Worm (Caenorhabditis elegans): ENCODE data around the gene F23D12.7.

Gene F23D12.7

ce11 chrX:14453735-14454134, at the start of gene F23D12.7:
TSS of gene F23D12.7 (minus strand) at chrX:14453835.
- TF ChIP-seq rnt-1 (tag; optimal IDR thresholded peaks at IDR 0.05) (peak; percentile 43), nhr-77 (tag; optimal IDR thresholded peaks at IDR 0.05) (no peak)

ce11 chrX:14503282-14503681, 49.6 kb upstream of the F23D12.7 start:
- TF ChIP-seq blmp-1 (tag; optimal IDR thresholded peaks at IDR 0.05): peak; percentile 40
- peak; percentile 28 for TF ChIP-seq rnt-1 (tag; optimal IDR thresholded peaks at IDR 0.05)
- TF ChIP-seq nhr-71 (tag; optimal IDR thresholded peaks at IDR 0.05): peak; percentile 34
- TF ChIP-seq lin-14 (GFP tag; optimal IDR thresholded peaks at IDR 0.05): peak; percentile 47
- TF ChIP-seq mab-9 (GFP tag; IDR thresholded peaks at IDR 0.05): no peak

- no peak for TF ChIP-seq lin-15B (tag; optimal IDR thresholded peaks at IDR 0.05)
- no peak for TF ChIP-seq aha-1 (tag; optimal IDR thresholded peaks at IDR 0.05)
- TF ChIP-seq ets-5 (GFP tag; IDR thresholded peaks at IDR 0.05): no peak
- TF ChIP-seq nhr-76 (tag; optimal IDR thresholded peaks at IDR 0.05): no peak
- no peak for TF ChIP-seq isw-1 (GFP tag; IDR thresholded peaks at IDR 0.05)
- TF ChIP-seq skn-1 (tag; optimal IDR thresholded peaks at IDR 0.05): no peak
- no peak for TF ChIP-seq hlh-4 (tag; optimal IDR thresholded peaks at IDR 0.05)
- TF ChIP-seq pax-3 (tag; optimal IDR thresholded peaks at IDR 0.05): no peak
- TF ChIP-seq tlp-1 (tag; optimal IDR thresholded peaks at IDR 0.05): peak; percentile 80
- no peak for TF ChIP-seq sox-4 (tag; optimal IDR thresholded peaks at IDR 0.05)
- no peak for TF ChIP-seq sptf-1 (tag; optimal IDR thresholded peaks at IDR 0.05)
- TF ChIP-seq lir-3 (tag; optimal IDR thresholded peaks at IDR 0.05; ENCODE audit: poor library complexity): peak; percentile 20
- no peak for TF ChIP-seq hlh-17 (GFP tag; optimal IDR thresholded peaks at IDR 0.05; ENCODE audit: borderline replicate concordance)
- no peak for TF ChIP-seq zip-4 (GFP tag; optimal IDR thresholded peaks at IDR 0.05)
- TF ChIP-seq elt-2 (tag; optimal IDR thresholded peaks at IDR 0.05): peak; percentile 96
- TF ChIP-seq grh-1 (GFP tag; IDR thresholded peaks at IDR 0.05): peak; percentile 71
- TF ChIP-seq blmp-1 (tag; optimal IDR thresholded peaks at IDR 0.05): peak; percentile 60
- TF ChIP-seq nhr-71 (tag; optimal IDR thresholded peaks at IDR 0.05): peak; percentile 91
- TF ChIP-seq C04F5.9 (tag; optimal IDR thresholded peaks at IDR 0.05): no peak
- no peak for TF ChIP-seq ceh-8 (GFP tag; optimal IDR thresholded peaks at IDR 0.05)
- TF ChIP-seq dsc-1 (tag; optimal IDR thresholded peaks at IDR 0.05): no peak
- TF ChIP-seq elt-3 (tag; optimal IDR thresholded peaks at IDR 0.05): peak in 5 of 6 experiments; percentile 2 to 93 (median 49)
- no peak for TF ChIP-seq unc-30 (tag; optimal IDR thresholded peaks at IDR 0.05)
- TF ChIP-seq ama-1 (optimal IDR thresholded peaks at IDR 0.05): no peak
- TF ChIP-seq nhr-90 (tag; optimal IDR thresholded peaks at IDR 0.05; ENCODE audit: poor library complexity): peak; percentile 86
- TF ChIP-seq vab-15 (tag; optimal IDR thresholded peaks at IDR 0.05): no peak
- no peak for TF ChIP-seq unc-98 (GFP tag; IDR thresholded peaks at IDR 0.05)
- TF ChIP-seq ceh-82 (tag; optimal IDR thresholded peaks at IDR 0.05): no peak
- TF ChIP-seq fkh-8 (tag; optimal IDR thresholded peaks at IDR 0.05): no peak
- TF ChIP-seq Y116A8C.19 (tag; optimal IDR thresholded peaks at IDR 0.05; ENCODE audit: borderline replicate concordance): no peak
- TF ChIP-seq nhr-11 (tag; optimal IDR thresholded peaks at IDR 0.05): no peak
- peak; percentile 21 for TF ChIP-seq fos-1 (tag; optimal IDR thresholded peaks at IDR 0.05)
- TF ChIP-seq ztf-4 (tag; optimal IDR thresholded peaks at IDR 0.05): no peak
- TF ChIP-seq lin-39 (tag; optimal IDR thresholded peaks at IDR 0.05): no peak
- no peak for TF ChIP-seq pag-3 (tag; optimal IDR thresholded peaks at IDR 0.05; ENCODE audit: borderline replicate concordance, insufficient read depth)
- no peak for TF ChIP-seq xbp-1 (tag; optimal IDR thresholded peaks at IDR 0.05)
- TF ChIP-seq efl-3 (GFP tag; optimal IDR thresholded peaks at IDR 0.05): no peak
- peak; percentile 19 for TF ChIP-seq ceh-63 (GFP tag; optimal IDR thresholded peaks at IDR 0.05)
- TF ChIP-seq ceh-90 (tag; optimal IDR thresholded peaks at IDR 0.05): no peak
- TF ChIP-seq ces-1 (GFP tag; optimal IDR thresholded peaks at IDR 0.05): no peak
- peak in 2 of 3 experiments; percentile 8 to 14 for TF ChIP-seq dpl-1 (GFP tag; optimal IDR thresholded peaks at IDR 0.05)
- peak; percentile 28 for TF ChIP-seq pqm-1 (tag; optimal IDR thresholded peaks at IDR 0.05)
- no peak for TF ChIP-seq aly-2 (tag; optimal IDR thresholded peaks at IDR 0.05)
- no peak for TF ChIP-seq unc-86 (tag; optimal IDR thresholded peaks at IDR 0.05)
- TF ChIP-seq nhr-12 (tag; optimal IDR thresholded peaks at IDR 0.05): no peak
Observed at ce11 chrX:14502116-14502587, 48.5 kb upstream of the F23D12.7 start.

Data from whole organism, L1 larva.